Worm (Caenorhabditis elegans) whole organism, late embryonic: Measurements from ENCODE around the gene D1086.5.
"Not testable (repeated sequence)": the region's sequence is repeated elsewhere in the genome, so short reads cannot be mapped to it uniquely, and the experiment has no call there.

Experiments used
- C08G9.2 ChIP-seq: sonication (generic microtip); optimal IDR thresholded peaks from 2 replicates; lab custom pipeline; 2016; ENCODE audit warnings: mild to moderate bottlenecking, missing genetic modification characterization, moderate library complexity, missing compliant biosample characterization
- F13H6.1 ChIP-seq: sonication (generic microtip); optimal IDR thresholded peaks from 2 replicates; lab custom pipeline; 2016; ENCODE audit warnings: missing genetic modification characterization, missing compliant biosample characterization
- K09A11.1 ChIP-seq: sonication (generic microtip); optimal IDR thresholded peaks from 2 replicates; lab custom pipeline; 2017; ENCODE audit warnings: antibody characterized with exemption, mild to moderate bottlenecking, missing genetic modification characterization, missing compliant biosample characterization; ENCODE audit not compliant: insufficient read depth
- T23F11.4 ChIP-seq: fragments of 200-800 bp; sonication (Bioruptor generic); optimal IDR thresholded peaks from 2 replicates; lab custom pipeline; 2018; ENCODE audit warnings: mild to moderate bottlenecking, missing genetic modification characterization, missing compliant biosample characterization
- ama-1 ChIP-seq: fragments of 150-350 bp; optimal IDR thresholded peaks from 2 replicates; lab custom pipeline; 2014
- ceh-14 ChIP-seq: sonication (generic microtip); optimal IDR thresholded peaks from 2 replicates; lab custom pipeline; 2016; ENCODE audit warnings: missing genotype, missing genetic modification characterization, missing compliant biosample characterization
- ceh-18 ChIP-seq: sonication (generic microtip); optimal IDR thresholded peaks from 2 replicates; lab custom pipeline; 2016; ENCODE audit warnings: missing genetic modification characterization, missing compliant biosample characterization
- ceh-2 ChIP-seq: sonication (generic microtip); optimal IDR thresholded peaks from 2 replicates; lab custom pipeline; 2016; ENCODE audit warnings: missing genotype, missing genetic modification characterization, missing compliant biosample characterization
- ceh-22 ChIP-seq: sonication (generic microtip); optimal IDR thresholded peaks from 2 replicates; lab custom pipeline; 2017; ENCODE audit warnings: missing biosample characterization, missing genetic modification characterization
- ceh-24 ChIP-seq: sonication (generic microtip); optimal IDR thresholded peaks from 2 replicates; lab custom pipeline; 2016; ENCODE audit warnings: mild to moderate bottlenecking, missing genetic modification characterization, missing compliant biosample characterization
- ceh-31 ChIP-seq: sonication (generic microtip); optimal IDR thresholded peaks from 2 replicates; lab custom pipeline; 2016; ENCODE audit warnings: missing genetic modification characterization, missing compliant biosample characterization
- ceh-34 ChIP-seq: sonication (generic microtip); optimal IDR thresholded peaks from 2 replicates; lab custom pipeline; 2016; ENCODE audit warnings: mild to moderate bottlenecking, missing genetic modification characterization, missing compliant biosample characterization
- ceh-48 ChIP-seq: sonication (generic microtip); optimal IDR thresholded peaks from 2 replicates; lab custom pipeline; 2016; ENCODE audit warnings: missing genetic modification characterization, inconsistent platforms, missing compliant biosample characterization
- ceh-6 ChIP-seq: fragments of 200-800 bp; sonication (Bioruptor generic); optimal IDR thresholded peaks from 2 replicates; lab custom pipeline; 2018; ENCODE audit warnings: mild to moderate bottlenecking, missing genetic modification characterization, missing compliant biosample characterization
- che-1 ChIP-seq: sonication (generic microtip); optimal IDR thresholded peaks from 2 replicates; lab custom pipeline; 2016; ENCODE audit warnings: mild to moderate bottlenecking, missing genetic modification characterization, missing compliant biosample characterization
- dmd-4 ChIP-seq: sonication (generic microtip); optimal IDR thresholded peaks from 2 replicates; lab custom pipeline; 2016; ENCODE audit warnings: borderline replicate concordance, missing genetic modification characterization, missing compliant biosample characterization
- dve-1 ChIP-seq: sonication (generic microtip); optimal IDR thresholded peaks from 2 replicates; lab custom pipeline; 2017; ENCODE audit warnings: antibody characterized with exemption, mild to moderate bottlenecking, missing genetic modification characterization, missing compliant biosample characterization
- elt-2 ChIP-seq: sonication (generic microtip); optimal IDR thresholded peaks from 2 replicates; lab custom pipeline; 2016; ENCODE audit warnings: missing genetic modification reagents, missing genetic modification characterization, missing compliant biosample characterization
- ets-4 ChIP-seq: sonication (generic microtip); optimal IDR thresholded peaks from 2 replicates; lab custom pipeline; 2016; ENCODE audit warnings: missing genetic modification characterization, missing compliant biosample characterization
- fax-1 ChIP-seq: sonication (generic microtip); optimal IDR thresholded peaks from 2 replicates; lab custom pipeline; 2016; ENCODE audit warnings: missing genotype, missing genetic modification characterization, missing compliant biosample characterization
- fkh-6 ChIP-seq: sonication (generic microtip); optimal IDR thresholded peaks from 2 replicates; lab custom pipeline; 2016; ENCODE audit warnings: missing genetic modification characterization, missing compliant biosample characterization
- hlh-30 ChIP-seq: sonication (generic microtip); optimal IDR thresholded peaks from 2 replicates; lab custom pipeline; 2017; ENCODE audit warnings: antibody characterized with exemption, missing genetic modification characterization, missing compliant biosample characterization; ENCODE audit not compliant: insufficient read depth
- hlh-6 ChIP-seq: sonication (generic microtip); optimal IDR thresholded peaks from 2 replicates; lab custom pipeline; 2016; ENCODE audit warnings: missing genotype, missing genetic modification characterization, missing compliant biosample characterization
- hlh-8 ChIP-seq: sonication (generic microtip); optimal IDR thresholded peaks from 2 replicates; lab custom pipeline; 2016; ENCODE audit warnings: missing genotype, missing genetic modification characterization, missing compliant biosample characterization
- lim-6 ChIP-seq: sonication (generic microtip); optimal IDR thresholded peaks from 2 replicates; lab custom pipeline; 2016; ENCODE audit warnings: missing genetic modification characterization, missing compliant biosample characterization
- lin-11 ChIP-seq: fragments of 200-800 bp; sonication (Bioruptor generic); optimal IDR thresholded peaks from 2 replicates; lab custom pipeline; 2018; ENCODE audit warnings: mild to moderate bottlenecking, missing genetic modification characterization, missing compliant biosample characterization
- mec-3 ChIP-seq: sonication (generic microtip); optimal IDR thresholded peaks from 2 replicates; lab custom pipeline; 2016; ENCODE audit warnings: borderline replicate concordance, missing genetic modification characterization, missing compliant biosample characterization
- nfya-1 ChIP-seq: sonication (generic microtip); optimal IDR thresholded peaks from 2 replicates; lab custom pipeline; 2017; ENCODE audit warnings: missing genetic modification characterization, mild to moderate bottlenecking, missing compliant biosample characterization, antibody characterized with exemption, moderate library complexity
- pha-4 ChIP-seq: fragments of 150-350 bp; optimal IDR thresholded peaks from 2 replicates; lab custom pipeline; 2018; ENCODE audit warnings: missing biosample characterization, missing genetic modification reagents, missing genetic modification characterization
- pqm-1 ChIP-seq: sonication (generic microtip); optimal IDR thresholded peaks from 2 replicates; lab custom pipeline; 2016; ENCODE audit warnings: missing genetic modification characterization, missing compliant biosample characterization
- pros-1 ChIP-seq: fragments of 150-350 bp; optimal IDR thresholded peaks from 2 replicates; lab custom pipeline; 2014; ENCODE audit warnings: missing biosample characterization, missing genetic modification reagents, missing genetic modification characterization
- ref-2 ChIP-seq: sonication (generic microtip); optimal IDR thresholded peaks from 2 replicates; lab custom pipeline; 2016; ENCODE audit warnings: missing genetic modification characterization, missing compliant biosample characterization
- rnt-1 ChIP-seq: sonication (generic microtip); optimal IDR thresholded peaks from 2 replicates; lab custom pipeline; 2016; ENCODE audit warnings: missing genetic modification characterization, missing compliant biosample characterization
- sdc-2 ChIP-seq: sonication (generic microtip); optimal IDR thresholded peaks from 2 replicates; lab custom pipeline; 2016; ENCODE audit warnings: missing genotype, missing genetic modification characterization, missing compliant biosample characterization
- sox-2 ChIP-seq: fragments of 200-800 bp; sonication (Bioruptor generic); IDR thresholded peaks from 2 replicates; pipeline ENCODE4 v1.3.6; 2022; ENCODE audit warnings: missing genetic modification reagents, missing genetic modification characterization, missing compliant biosample characterization
- tbx-2 ChIP-seq: sonication (generic microtip); optimal IDR thresholded peaks from 2 replicates; lab custom pipeline; 2016; ENCODE audit warnings: missing genetic modification characterization, missing compliant biosample characterization
- tbx-7 ChIP-seq: sonication (generic microtip); optimal IDR thresholded peaks from 2 replicates; lab custom pipeline; 2016; ENCODE audit warnings: missing genotype, missing genetic modification characterization, missing compliant biosample characterization
- unc-3 ChIP-seq, 2 experiments: fragments of 200-800 bp in 1 of 2; sonication (Bioruptor generic) in 1 of 2; sonication (generic microtip) in 1 of 2; conservative IDR thresholded peaks in 1 of 2; optimal IDR thresholded peaks in 1 of 2; 2 replicates each; pipeline versions ENCODE4 v1.3.6 to Lab custom; 2016 to 2022; ENCODE audit warnings: missing compliant biosample characterization in 2 of 2, missing genetic modification characterization in 2 of 2, missing genetic modification reagents in 1 of 2
- unc-42 ChIP-seq: sonication (generic microtip); optimal IDR thresholded peaks from 2 replicates; lab custom pipeline; 2016; ENCODE audit warnings: missing genotype, missing genetic modification characterization, missing compliant biosample characterization
- unc-55 ChIP-seq: sonication (generic microtip); optimal IDR thresholded peaks from 2 replicates; lab custom pipeline; 2017; ENCODE audit warnings: missing biosample characterization, missing genetic modification reagents, missing genetic modification characterization
- zip-5 ChIP-seq: sonication (generic microtip); optimal IDR thresholded peaks from 2 replicates; lab custom pipeline; 2016; ENCODE audit warnings: missing genetic modification characterization, missing compliant biosample characterization
- ztf-16 ChIP-seq: sonication (generic microtip); optimal IDR thresholded peaks from 2 replicates; lab custom pipeline; 2017; ENCODE audit warnings: missing genetic modification characterization, missing compliant biosample characterization

Gene D1086.5

ce11 chrV:14057540-14057939 is 32.6 kb downstream of the D1086.5 start, which contains the start of gene F58D12.3:
Gene F58D12.3 (plus strand): TSS chrV:14057840.
- TF ChIP-seq dve-1 (tag; lab: Kevin White, UChicago), result no peak
- no peak for TF ChIP-seq pros-1 (tag; lab: Kevin White, UChicago)
- no peak for TF ChIP-seq hlh-6 (tag; lab: Kevin White, UChicago)
- TF ChIP-seq ets-4 (tag; lab: Kevin White, UChicago), result no peak
- no peak for TF ChIP-seq K09A11.1 (tag; lab: Kevin White, UChicago)
- no peak for TF ChIP-seq rnt-1 (tag; lab: Kevin White, UChicago)
- no peak for TF ChIP-seq ceh-31
- TF ChIP-seq pha-4 (tag; lab: Kevin White, UChicago), result no peak
- TF ChIP-seq ceh-22 (tag; lab: Kevin White, UChicago), result no peak
- no peak for TF ChIP-seq nfya-1
- TF ChIP-seq sox-2 (GFP tag; lab: Robert Waterston, UW), result no peak
- TF ChIP-seq ceh-24 (tag; lab: Kevin White, UChicago), result no peak
- TF ChIP-seq che-1 (tag; lab: Kevin White, UChicago), result no peak
- no peak for TF ChIP-seq ceh-48 (tag; lab: Kevin White, UChicago)
- no peak for TF ChIP-seq lin-11 (tag; lab: Kevin White, UChicago)
- no peak for TF ChIP-seq ama-1
- no peak for TF ChIP-seq ceh-6 (GFP tag; lab: Kevin White, UChicago)
- TF ChIP-seq fax-1 (tag; lab: Kevin White, UChicago), result no peak
- TF ChIP-seq T23F11.4 (GFP tag; lab: Kevin White, UChicago), result no peak

ce11 chrV:14055097-14055496 is 35.1 kb downstream of the D1086.5 start:
- TF ChIP-seq hlh-30 (tag; lab: Kevin White, UChicago) (peak; percentile 90), mec-3 (tag; lab: Kevin White, UChicago) (peak; percentile 83), dmd-4 (tag; lab: Kevin White, UChicago) (peak; percentile 43), lim-6 (peak; percentile 35), sdc-2 (peak; percentile 66), fax-1 (tag; lab: Kevin White, UChicago) (peak; percentile 54), unc-3 (GFP tag; conservative IDR thresholded peaks at IDR 0.05; lab: Robert Waterston, UW) (0 out of 2 replicates have a peak, but pooled peaks have one; percentile 40), hlh-8 (tag; lab: Kevin White, UChicago) (peak; percentile 85), tbx-2 (peak; percentile 91), ets-4 (tag; lab: Kevin White, UChicago) (peak; percentile 97), hlh-6 (tag; lab: Kevin White, UChicago) (peak; percentile 62), ref-2 (tag; lab: Kevin White, UChicago) (peak; percentile 91), elt-2 (tag; lab: Kevin White, UChicago) (peak; percentile 58), fkh-6 (peak; percentile 50), unc-42 (tag; lab: Kevin White, UChicago) (peak; percentile 66), rnt-1 (tag; lab: Kevin White, UChicago) (peak; percentile 84), unc-55 (GFP tag; lab: Kevin White, UChicago) (peak; percentile 39), ceh-34 (tag; lab: Kevin White, UChicago) (peak; percentile 3), zip-5 (tag; lab: Kevin White, UChicago) (peak; percentile 75), nfya-1 (peak; percentile 37), ceh-18 (peak; percentile 76), ceh-14 (tag; lab: Kevin White, UChicago) (peak; percentile 65), C08G9.2 (peak; percentile 99), dve-1 (tag; lab: Kevin White, UChicago) (peak; percentile 9), ceh-31 (peak; percentile 92), tbx-7 (tag; lab: Kevin White, UChicago) (peak; percentile 91), ceh-2 (tag; lab: Kevin White, UChicago) (peak; percentile 92), pqm-1 (tag; lab: Kevin White, UChicago) (peak; percentile 44), F13H6.1 (tag; lab: Kevin White, UChicago) (peak; percentile 53), ztf-16 (tag; lab: Kevin White, UChicago) (peak; percentile 16)
- not testable (repeated sequence) for TF ChIP-seq unc-3 (tag; optimal IDR thresholded peaks at IDR 0.05; lab: Kevin White, UChicago)
- TF ChIP-seq, all 69 proteins: peak for 30; not testable (repeated sequence) for 39
